Worm (Caenorhabditis elegans) whole organism, L1 larva: ENCODE results near the gene his-70.

Experiments
- Y116A8C.19 ChIP-seq: sonication (generic microtip); optimal IDR thresholded peaks from 2 replicates; lab custom pipeline; 2016; ENCODE audit warnings: missing compliant biosample characterization, missing genetic modification characterization, borderline replicate concordance
- ceh-82 ChIP-seq, 3 experiments: fragments of 150-350 bp in 1 of 3; sonication (generic microtip) in 2 of 3; optimal IDR thresholded peaks; 2 replicates each; lab custom pipeline; 2014 to 2017; ENCODE audit warnings: missing biosample characterization in 3 of 3, missing genetic modification characterization in 3 of 3
- egl-27 ChIP-seq, 2 experiments: fragments of 150-350 bp in 1 of 2; sonication (generic microtip); optimal IDR thresholded peaks; 3 replicates each; lab custom pipeline; 2017 to 2018; ENCODE audit warnings: missing biosample characterization in 2 of 2, missing genetic modification characterization in 2 of 2, missing genetic modification reagents in 2 of 2
- lin-39 ChIP-seq: fragments of 150-350 bp; optimal IDR thresholded peaks from 2 replicates; lab custom pipeline; 2014; ENCODE audit warnings: missing biosample characterization, missing genetic modification reagents, missing genetic modification characterization
- lsy-2 ChIP-seq, 2 experiments: fragments of 150-350 bp; optimal IDR thresholded peaks; 2 replicates each; lab custom pipeline; 2014; ENCODE audit warnings: missing biosample characterization in 2 of 2, missing genetic modification characterization in 2 of 2
- mdl-1 ChIP-seq, 2 experiments: fragments of 150-350 bp; optimal IDR thresholded peaks; 2 replicates each; lab custom pipeline; 2014 to 2017; ENCODE audit warnings: missing biosample characterization in 2 of 2, missing genetic modification characterization in 2 of 2, inconsistent platforms in 1 of 2
- nhr-12 ChIP-seq: sonication (generic microtip); optimal IDR thresholded peaks from 2 replicates; lab custom pipeline; 2017; ENCODE audit warnings: missing biosample characterization, missing genetic modification characterization
- nhr-28 ChIP-seq: fragments of 150-350 bp; optimal IDR thresholded peaks from 2 replicates; lab custom pipeline; 2014; ENCODE audit warnings: missing biosample characterization, missing genetic modification characterization
- nhr-77 ChIP-seq: fragments of 150-350 bp; optimal IDR thresholded peaks from 2 replicates; lab custom pipeline; 2014; ENCODE audit warnings: missing biosample characterization, missing genetic modification characterization
- tlp-1 ChIP-seq: fragments of 150-350 bp; optimal IDR thresholded peaks from 2 replicates; lab custom pipeline; 2014; ENCODE audit warnings: missing biosample characterization, missing genetic modification characterization

ce11 chrIII:4087064-4087463, 27.1 kb upstream of the his-70 start:
- TF ChIP-seq tlp-1 (tag; lab: Kevin White, UChicago) (no peak), nhr-28 (tag; lab: Kevin White, UChicago) (no peak), lsy-2 (tag; optimal IDR thresholded peaks at IDR 0.05; lab: Kevin White, UChicago) (no peak), Y116A8C.19 (tag; lab: Kevin White, UChicago) (no peak), nhr-12 (tag; lab: Kevin White, UChicago) (no peak), lin-39 (tag; lab: Kevin White, UChicago) (no peak), mdl-1 (tag; optimal IDR thresholded peaks at IDR 0.05; lab: Kevin White, UChicago) (no peak), nhr-77 (tag; lab: Kevin White, UChicago) (no peak), egl-27 (tag; optimal IDR thresholded peaks at IDR 0.05; lab: Kevin White, UChicago) (no peak), ceh-82 (tag; optimal IDR thresholded peaks at IDR 0.05; lab: Kevin White, UChicago) (no peak)
